Fruit fly (Drosophila melanogaster) whole organism, embryonic: ENCODE results near the gene Sec22.

Source experiments
- Antp ChIP-seq: fragments of 200-800 bp; sonication (Bioruptor generic); optimal IDR thresholded peaks from 3 replicates; lab custom pipeline; 2016; ENCODE audit warnings: missing biosample characterization, missing genetic modification characterization
- BEAF-32 ChIP-seq: fragments of 200-800 bp; sonication (Bioruptor generic); optimal IDR thresholded peaks from 3 replicates; lab custom pipeline; 2017; ENCODE audit warnings: missing biosample characterization, missing genetic modification characterization, mild to moderate bottlenecking, moderate library complexity, missing genetic modification reagents
- CG10431 ChIP-seq: fragments of 200-800 bp; sonication (Bioruptor generic); optimal IDR thresholded peaks from 3 replicates; lab custom pipeline; 2018; ENCODE audit warnings: missing biosample characterization, mild to moderate bottlenecking, missing genetic modification characterization
- CG10462 ChIP-seq: fragments of 200-800 bp; sonication (Bioruptor generic); optimal IDR thresholded peaks from 2 replicates; lab custom pipeline; 2016; ENCODE audit warnings: missing biosample characterization, missing genetic modification characterization
- CG10654 ChIP-seq: fragments of 200-800 bp; sonication (Bioruptor generic); optimal IDR thresholded peaks from 2 replicates; lab custom pipeline; 2016; ENCODE audit warnings: missing biosample characterization, missing genetic modification characterization
- CG11085 ChIP-seq: fragments of 200-800 bp; sonication (Bioruptor generic); IDR thresholded peaks from 2 replicates; pipeline ENCODE4 v1.3.6; 2022; ENCODE audit warnings: missing biosample characterization, missing genetic modification characterization
- CG1233 ChIP-seq: fragments of 200-800 bp; sonication (Bioruptor generic); optimal IDR thresholded peaks from 4 replicates; lab custom pipeline; 2018; ENCODE audit warnings: missing biosample characterization, mild to moderate bottlenecking, missing genetic modification characterization
- CG1602 ChIP-seq: fragments of 200-800 bp; sonication (Bioruptor generic); optimal IDR thresholded peaks from 3 replicates; lab custom pipeline; 2016; ENCODE audit warnings: missing biosample characterization, missing genetic modification characterization
- CG1603 ChIP-seq: fragments of 200-800 bp; sonication (Bioruptor generic); optimal IDR thresholded peaks from 2 replicates; lab custom pipeline; 2019; ENCODE audit warnings: missing biosample characterization, mild to moderate bottlenecking, missing genetic modification characterization, moderate library complexity
- CG18011 ChIP-seq: fragments of 200-800 bp; sonication (Bioruptor generic); optimal IDR thresholded peaks from 2 replicates; lab custom pipeline; 2017; ENCODE audit warnings: missing biosample characterization, missing genetic modification characterization, mild to moderate bottlenecking, moderate library complexity, missing genotype
- CG2116 ChIP-seq: fragments of 200-800 bp; sonication (Bioruptor generic); optimal IDR thresholded peaks from 3 replicates; lab custom pipeline; 2018; ENCODE audit warnings: missing biosample characterization, mild to moderate bottlenecking, missing genetic modification characterization
- CG2120 ChIP-seq: fragments of 200-800 bp; sonication (Bioruptor generic); optimal IDR thresholded peaks from 3 replicates; lab custom pipeline; 2016; ENCODE audit warnings: missing biosample characterization, missing genetic modification characterization
- CG2202 ChIP-seq: fragments of 200-800 bp; sonication (Bioruptor generic); optimal IDR thresholded peaks from 2 replicates; lab custom pipeline; 2018; ENCODE audit warnings: missing biosample characterization, mild to moderate bottlenecking, missing genetic modification characterization
- CG2678 ChIP-seq: fragments of 200-800 bp; sonication (Bioruptor generic); optimal IDR thresholded peaks from 3 replicates; lab custom pipeline; 2019; ENCODE audit warnings: missing biosample characterization, mild to moderate bottlenecking, missing genetic modification characterization, moderate library complexity
- CG2712 ChIP-seq: fragments of 200-800 bp; optimal IDR thresholded peaks from 3 replicates; lab custom pipeline; 2019; ENCODE audit warnings: missing biosample characterization, mild to moderate bottlenecking, missing genetic modification characterization, moderate library complexity
- CG3163 ChIP-seq: fragments of 200-800 bp; sonication (Bioruptor generic); optimal IDR thresholded peaks from 3 replicates; lab custom pipeline; 2016; ENCODE audit warnings: missing biosample characterization, missing genetic modification characterization
- CG33213 ChIP-seq: fragments of 200-800 bp; sonication (Bioruptor generic); optimal IDR thresholded peaks from 3 replicates; lab custom pipeline; 2016; ENCODE audit warnings: missing biosample characterization, missing genetic modification characterization
- CG4404 ChIP-seq: fragments of 200-800 bp; sonication (Bioruptor generic); IDR thresholded peaks from 2 replicates; pipeline ENCODE4 v1.3.6; 2022; ENCODE audit warnings: missing biosample characterization, missing genetic modification characterization
- CG7928 ChIP-seq: fragments of 200-800 bp; sonication (Bioruptor generic); optimal IDR thresholded peaks from 2 replicates; lab custom pipeline; 2017; ENCODE audit warnings: missing biosample characterization, mild to moderate bottlenecking, missing genetic modification characterization
- CG8290 ChIP-seq, 3 experiments: fragments of 200-800 bp; sonication (Bioruptor generic); optimal IDR thresholded peaks; 2 replicates each; lab custom pipeline; 2016 to 2019; ENCODE audit warnings: missing biosample characterization in 3 of 3, missing genetic modification characterization in 3 of 3, mild to moderate bottlenecking in 2 of 3, moderate library complexity in 1 of 3
- CG9797 ChIP-seq: fragments of 200-800 bp; sonication (Bioruptor generic); optimal IDR thresholded peaks from 3 replicates; lab custom pipeline; 2018; ENCODE audit warnings: missing biosample characterization, mild to moderate bottlenecking, missing genetic modification characterization
- CHES-1-like ChIP-seq: fragments of 200-800 bp; sonication (Bioruptor generic); optimal IDR thresholded peaks from 2 replicates; lab custom pipeline; 2016; ENCODE audit warnings: missing biosample characterization, missing genetic modification characterization
- Dek ChIP-seq: fragments of 200-800 bp; sonication (Bioruptor generic); optimal IDR thresholded peaks from 3 replicates; lab custom pipeline; 2019; ENCODE audit warnings: missing biosample characterization, mild to moderate bottlenecking, missing genetic modification characterization, moderate library complexity
- E2f1 ChIP-seq: fragments of 200-800 bp; sonication (Bioruptor generic); IDR thresholded peaks from 2 replicates; pipeline ENCODE4 v1.3.6; 2022; ENCODE audit warnings: missing biosample characterization, missing genetic modification characterization
- E2f2 ChIP-seq: fragments of 200-800 bp; sonication (Bioruptor generic); IDR thresholded peaks from 2 replicates; pipeline ENCODE4 v1.3.6; 2022; ENCODE audit warnings: missing biosample characterization, missing genetic modification characterization
- Fer2 ChIP-seq: fragments of 200-800 bp; sonication (Bioruptor generic); optimal IDR thresholded peaks from 2 replicates; lab custom pipeline; 2018; ENCODE audit warnings: missing biosample characterization, mild to moderate bottlenecking, missing genetic modification characterization, moderate library complexity
- HHEX ChIP-seq: fragments of 200-800 bp; sonication (Bioruptor generic); optimal IDR thresholded peaks from 3 replicates; lab custom pipeline; 2017; ENCODE audit warnings: missing biosample characterization, mild to moderate bottlenecking, missing genetic modification characterization, missing genetic modification reagents
- Hr78 ChIP-seq, 2 experiments: fragments of 200-800 bp in 1 of 2; fragments of >200 bp in 1 of 2; sonication (Bioruptor generic) in 1 of 2; optimal IDR thresholded peaks; 2 replicates each; lab custom pipeline; 2017 to 2019; ENCODE audit warnings: missing biosample characterization in 2 of 2, missing genetic modification characterization in 2 of 2, mild to moderate bottlenecking in 1 of 2, moderate library complexity in 1 of 2
- Pdp1 ChIP-seq, 2 experiments: fragments of 200-800 bp; sonication (Bioruptor generic); optimal IDR thresholded peaks; 3 replicates each; lab custom pipeline; 2016; ENCODE audit warnings: missing biosample characterization in 2 of 2, missing genetic modification characterization in 2 of 2, mild to moderate bottlenecking in 1 of 2, moderate library complexity in 1 of 2
- Rfx ChIP-seq: fragments of 200-800 bp; sonication (Bioruptor generic); IDR thresholded peaks from 2 replicates; pipeline ENCODE4 v1.3.6; 2022; ENCODE audit warnings: missing biosample characterization, missing genetic modification characterization
- Spps ChIP-seq: fragments of 200-800 bp; sonication (Bioruptor generic); optimal IDR thresholded peaks from 2 replicates; lab custom pipeline; 2018; ENCODE audit warnings: missing biosample characterization, mild to moderate bottlenecking, missing genetic modification characterization
- cato ChIP-seq: fragments of 200-800 bp; sonication (Bioruptor generic); optimal IDR thresholded peaks from 2 replicates; lab custom pipeline; 2016; ENCODE audit warnings: missing biosample characterization, missing genetic modification characterization, borderline replicate concordance
- chif ChIP-seq, 2 experiments: fragments of 200-800 bp; sonication (Bioruptor generic); optimal IDR thresholded peaks; 3 replicates each; lab custom pipeline; 2016; ENCODE audit warnings: missing biosample characterization in 2 of 2, missing genetic modification characterization in 2 of 2
- corto ChIP-seq: fragments of 200-800 bp; sonication (Bioruptor generic); optimal IDR thresholded peaks from 2 replicates; lab custom pipeline; 2016; ENCODE audit warnings: missing biosample characterization, mild to moderate bottlenecking, missing genetic modification characterization, moderate library complexity
- crc ChIP-seq: fragments of 200-800 bp; sonication (Bioruptor generic); optimal IDR thresholded peaks from 2 replicates; lab custom pipeline; 2016; ENCODE audit warnings: missing biosample characterization, missing genetic modification characterization
- crp ChIP-seq, 2 experiments: fragments of 200-800 bp; sonication (Bioruptor generic); optimal IDR thresholded peaks; 2 replicates in 1 of 2; 3 replicates in 1 of 2; lab custom pipeline; 2017; ENCODE audit warnings: missing biosample characterization in 2 of 2, missing genetic modification characterization in 2 of 2, mild to moderate bottlenecking in 1 of 2, moderate library complexity in 1 of 2
- dimm ChIP-seq: fragments of 200-800 bp; sonication (Bioruptor generic); IDR thresholded peaks from 2 replicates; pipeline ENCODE4 v1.3.6; 2022; ENCODE audit warnings: missing biosample characterization, missing genetic modification characterization
- gt ChIP-seq: fragments of 200-800 bp; sonication (Bioruptor generic); IDR thresholded peaks from 2 replicates; pipeline ENCODE4 v1.3.6; 2022; ENCODE audit warnings: missing biosample characterization, missing genetic modification characterization
- insv ChIP-seq, 2 experiments: fragments of 200-800 bp; sonication (Bioruptor generic); optimal IDR thresholded peaks; 3 replicates each; lab custom pipeline; 2016 to 2018; ENCODE audit warnings: missing biosample characterization in 2 of 2, missing genetic modification characterization in 2 of 2
- nom ChIP-seq: fragments of 200-800 bp; sonication (Bioruptor generic); optimal IDR thresholded peaks from 2 replicates; lab custom pipeline; 2017; ENCODE audit warnings: missing biosample characterization, missing genetic modification characterization, mild to moderate bottlenecking, moderate library complexity, missing genetic modification reagents
- psq ChIP-seq: fragments of 200-800 bp; sonication (Bioruptor generic); optimal IDR thresholded peaks from 2 replicates; lab custom pipeline; 2017; ENCODE audit warnings: missing biosample characterization, missing genetic modification characterization
- salm ChIP-seq: fragments of 200-800 bp; sonication (Bioruptor generic); optimal IDR thresholded peaks from 2 replicates; lab custom pipeline; 2018; ENCODE audit warnings: missing biosample characterization, mild to moderate bottlenecking, missing genetic modification characterization
- sens ChIP-seq: fragments of 200-800 bp; sonication (Bioruptor generic); peaks from one replicate; lab custom pipeline; 2016; ENCODE audit warnings: missing biosample characterization, missing genetic modification characterization
- sisA ChIP-seq: fragments of 200-800 bp; sonication (Bioruptor generic); IDR thresholded peaks from 2 replicates; pipeline ENCODE4 v1.3.6; 2022; ENCODE audit warnings: missing biosample characterization, missing genetic modification characterization
- stc ChIP-seq: fragments of 200-800 bp; sonication (Bioruptor generic); IDR thresholded peaks from 2 replicates; pipeline ENCODE4 v1.3.6; 2022; ENCODE audit warnings: missing biosample characterization, missing genetic modification characterization
- tgo ChIP-seq: fragments of 200-800 bp; sonication (Bioruptor generic); IDR thresholded peaks from 3 replicates; pipeline ENCODE4 v1.3.6; 2022; ENCODE audit warnings: missing biosample characterization, missing genetic modification characterization
- wek ChIP-seq: fragments of 200-800 bp; sonication (Bioruptor generic); optimal IDR thresholded peaks from 3 replicates; lab custom pipeline; 2018; ENCODE audit warnings: missing biosample characterization, mild to moderate bottlenecking, missing genetic modification characterization, moderate library complexity
- z ChIP-seq: fragments of 200-800 bp; sonication (Bioruptor generic); IDR thresholded peaks from 3 replicates; pipeline ENCODE4 v1.3.6; 2022; ENCODE audit warnings: missing biosample characterization, missing genetic modification characterization

Sec22 gene

dm6 chrX:758892-759621 is 46.8 kb upstream of the Sec22 start, which contains the start of gene CG5273 (continued):
- TF ChIP-seq CG3163 (GFP tag; lab: Kevin White, UChicago): no peak
- peak; percentile 24 for TF ChIP-seq CG2678
- no peak for TF ChIP-seq z (GFP tag; lab: Robert Waterston, UW)
- peak; percentile 34 for TF ChIP-seq CG2712
- TF ChIP-seq CG1233 (GFP tag; lab: Kevin White, UChicago): no peak
- peak; percentile 92 for TF ChIP-seq CG2116 (GFP tag; lab: Kevin White, UChicago)
- no peak for TF ChIP-seq CG1602 (GFP tag; lab: Kevin White, UChicago)
- no peak for TF ChIP-seq CG2202 (tag; lab: Kevin White, UChicago)
- 0 out of 2 replicates have a peak, but pooled peaks have one; percentile 9 for TF ChIP-seq E2f1 (GFP tag; lab: Robert Waterston, UW)
- TF ChIP-seq CG7928 (GFP tag; lab: Kevin White, UChicago): peak; percentile 72
- TF ChIP-seq CG4404 (GFP tag; lab: Robert Waterston, UW): no peak
- peak; percentile 51 for TF ChIP-seq E2f2 (GFP tag; lab: Robert Waterston, UW)
- peak; percentile 85 for TF ChIP-seq CG33213 (GFP tag; lab: Kevin White, UChicago)
- TF ChIP-seq CG8290 (GFP tag; optimal IDR thresholded peaks at IDR 0.05; lab: Kevin White, UChicago): peak; percentile 77
- peak; percentile 15 to 93 for TF ChIP-seq CG8290 (tag; optimal IDR thresholded peaks at IDR 0.05; lab: Kevin White, UChicago)
- no peak for TF ChIP-seq wek (GFP tag; lab: Kevin White, UChicago)
- TF ChIP-seq chif (GFP tag; optimal IDR thresholded peaks at IDR 0.05; lab: Kevin White, UChicago): no peak
- TF ChIP-seq dimm (GFP tag; lab: Robert Waterston, UW): no peak
- no peak for TF ChIP-seq tgo (GFP tag; lab: Robert Waterston, UW)
- peak; percentile 4 for TF ChIP-seq CG18011 (GFP tag; lab: Kevin White, UChicago)
- peak; percentile 86 for TF ChIP-seq BEAF-32 (GFP tag; lab: Kevin White, UChicago)
- 0 out of 2 replicates have a peak, but pooled peaks have one; percentile 34 for TF ChIP-seq stc
- TF ChIP-seq sens: peak; percentile 91
- TF ChIP-seq Antp (GFP tag; lab: Kevin White, UChicago): no peak
- peak; percentile 91 for TF ChIP-seq CG1603
- no peak for TF ChIP-seq gt (GFP tag; lab: Robert Waterston, UW)
- TF ChIP-seq CG9797 (GFP tag; lab: Kevin White, UChicago): peak; percentile 98
- no peak for TF ChIP-seq corto (GFP tag; lab: Kevin White, UChicago)
- TF ChIP-seq Spps: no peak
- TF ChIP-seq insv (GFP tag; optimal IDR thresholded peaks at IDR 0.05; lab: Kevin White, UChicago): peak in 1 of 2 experiments; percentile 78
- peak; percentile 36 for TF ChIP-seq CG2120 (GFP tag; lab: Kevin White, UChicago)
- peak; percentile 37 for TF ChIP-seq nom
- TF ChIP-seq Pdp1 (GFP tag; optimal IDR thresholded peaks at IDR 0.05; lab: Kevin White, UChicago): peak in 1 of 2 experiments; percentile 50
- peak; percentile 66 for TF ChIP-seq Rfx
- TF ChIP-seq HHEX (GFP tag; lab: Kevin White, UChicago): no peak
- TF ChIP-seq CG10462 (GFP tag; lab: Kevin White, UChicago): peak; percentile 84
- TF ChIP-seq sisA: no peak
- peak; percentile 12 to 80 for TF ChIP-seq crp (GFP tag; optimal IDR thresholded peaks at IDR 0.05; lab: Kevin White, UChicago)
- TF ChIP-seq crc: no peak
- TF ChIP-seq CG10654 (GFP tag; lab: Kevin White, UChicago): no peak
- no peak for TF ChIP-seq Hr78 (GFP tag; optimal IDR thresholded peaks at IDR 0.05; lab: Kevin White, UChicago)
- TF ChIP-seq salm (tag; lab: Kevin White, UChicago): peak; percentile 33
- TF ChIP-seq Dek (tag; lab: Kevin White, UChicago): peak; percentile 56
- TF ChIP-seq psq (GFP tag; lab: Kevin White, UChicago): no peak
- TF ChIP-seq cato (GFP tag; lab: Kevin White, UChicago): no peak
- TF ChIP-seq CHES-1-like: peak; percentile 54
- no peak for TF ChIP-seq CG11085
- peak; percentile 64 for TF ChIP-seq CG10431 (GFP tag; lab: Kevin White, UChicago)
- TF ChIP-seq Fer2 (tag; lab: Kevin White, UChicago): no peak
